Fruit fly (Drosophila melanogaster): ENCODE measurements around the gene CG15525.

CG15525 gene

DNA sequence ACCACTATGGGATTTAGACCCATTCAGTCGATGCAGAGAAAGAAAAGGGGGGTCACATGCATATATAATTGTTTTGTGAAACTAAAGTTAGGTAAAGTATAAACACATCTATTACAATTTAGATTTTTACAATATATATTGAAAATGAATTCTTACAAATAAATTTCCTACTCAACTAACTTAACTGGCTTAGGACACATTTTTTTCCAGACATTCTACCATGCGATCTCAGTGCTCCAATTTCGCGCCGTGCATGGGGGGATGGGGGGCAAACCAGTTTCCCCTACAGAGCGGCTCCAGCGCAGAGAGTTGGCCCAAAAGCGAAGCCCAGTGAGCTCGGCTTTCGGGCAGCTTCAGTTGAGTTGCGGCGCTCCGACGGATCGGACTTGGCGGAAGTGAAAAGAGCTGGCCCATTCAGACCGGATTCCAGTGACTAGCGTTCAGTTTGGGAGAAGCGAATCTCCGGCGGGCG is 14.4 kb downstream of the CG15525 start, which contains the start of gene CG7896 (continued):
- TF ChIP-seq Antp (GFP tag; optimal IDR thresholded peaks at IDR 0.05) (peak; percentile 2), CG30431 (GFP tag; optimal IDR thresholded peaks at IDR 0.05) (peak; percentile 20), ham (GFP tag; IDR thresholded peaks at IDR 0.05) (0 out of 2 replicates have a peak, but pooled peaks have one; percentile 38), Nf-YB (GFP tag; optimal IDR thresholded peaks at IDR 0.05) (peak; percentile 21), zen (tag; optimal IDR thresholded peaks at IDR 0.05) (no peak), nmo (GFP tag; optimal IDR thresholded peaks at IDR 0.05) (peak; percentile 89), croc (GFP tag; conservative IDR thresholded peaks at IDR 0.05) (peak; percentile 76), CG6272 (GFP tag; IDR thresholded peaks at IDR 0.05) (peak; percentile 76), Lim3 (GFP tag; IDR thresholded peaks at IDR 0.05) (0 out of 2 replicates have a peak, but pooled peaks have one; percentile 38), CG1647 (GFP tag; optimal IDR thresholded peaks at IDR 0.05) (no peak), mirr (GFP tag; optimal IDR thresholded peaks at IDR 0.05) (peak; percentile 22), run (tag; optimal IDR thresholded peaks at IDR 0.05) (no peak), sqz (GFP tag; optimal IDR thresholded peaks at IDR 0.05) (peak; percentile 37), Nf-YA (GFP tag; IDR thresholded peaks at IDR 0.05) (0 out of 2 replicates have a peak, but pooled peaks have one; percentile 52), CG8359 (GFP tag; optimal IDR thresholded peaks at IDR 0.05; ENCODE audit: borderline replicate concordance) (no peak), z (GFP tag; IDR thresholded peaks at IDR 0.05) (no peak), psq (GFP tag; optimal IDR thresholded peaks at IDR 0.05) (peak; percentile 4), dmrt11E (tag; optimal IDR thresholded peaks at IDR 0.05) (peak; percentile 52), eyg (GFP tag; optimal IDR thresholded peaks at IDR 0.05) (no peak), cas (GFP tag; IDR thresholded peaks at IDR 0.05) (0 out of 2 replicates have a peak, but pooled peaks have one; percentile 14), HLH54F (GFP tag; optimal IDR thresholded peaks at IDR 0.05) (peak; percentile 1), CG4282 (GFP tag; optimal IDR thresholded peaks at IDR 0.05) (no peak), CG10979 (tag; optimal IDR thresholded peaks at IDR 0.05) (peak; percentile 71), CG14860 (GFP tag; IDR thresholded peaks at IDR 0.05; ENCODE audit: partially characterized antibody) (no peak), rib (GFP tag; IDR thresholded peaks at IDR 0.05) (0 out of 2 replicates have a peak, but pooled peaks have one; percentile 22), fd3F (GFP tag; optimal IDR thresholded peaks at IDR 0.05) (peak; percentile 41), CG32772 (GFP tag; IDR thresholded peaks at IDR 0.05) (peak; percentile 78), gsb (GFP tag; IDR thresholded peaks at IDR 0.05) (peak; percentile 71; the same call in 1 of the 2 replicates), CG34422 (GFP tag; IDR thresholded peaks at IDR 0.05) (peak; percentile 71; the same call in 2 of the 3 replicates), org-1 (GFP tag; optimal IDR thresholded peaks at IDR 0.05) (peak; percentile 63), CG4730 (GFP tag; IDR thresholded peaks at IDR 0.05) (peak; percentile 74), da (GFP tag; optimal IDR thresholded peaks at IDR 0.05) (no peak), CG30020 (tag; optimal IDR thresholded peaks at IDR 0.05) (no peak), kah (GFP tag; optimal IDR thresholded peaks at IDR 0.05) (peak; percentile 10), CG7271 (tag; optimal IDR thresholded peaks at IDR 0.05) (no peak), slp2 (GFP tag; optimal IDR thresholded peaks at IDR 0.05) (peak; percentile 35), Aef1 (GFP tag; IDR thresholded peaks at IDR 0.05) (peak; percentile 82), fd102C (GFP tag; optimal IDR thresholded peaks at IDR 0.05) (no peak), CG6175 (GFP tag; IDR thresholded peaks at IDR 0.05) (peak; percentile 69; the same call in 1 of the 3 replicates), Xbp1 (GFP tag; optimal IDR thresholded peaks at IDR 0.05) (peak; percentile 64), CG7556 (GFP tag; optimal IDR thresholded peaks at IDR 0.05) (peak; percentile 73), CG13624 (GFP tag; optimal IDR thresholded peaks at IDR 0.05) (no peak), shn (GFP tag; optimal IDR thresholded peaks at IDR 0.05) (no peak), HLH4C (GFP tag; IDR thresholded peaks at IDR 0.05; ENCODE audit: partially characterized antibody) (no peak), CG15696 (tag; optimal IDR thresholded peaks at IDR 0.05) (peak; percentile 22), crc (GFP tag; optimal IDR thresholded peaks at IDR 0.05) (no peak), dm (GFP tag; optimal IDR thresholded peaks at IDR 0.05) (no peak), TFAM (GFP tag; optimal IDR thresholded peaks at IDR 0.05) (no peak), az2 (GFP tag; optimal IDR thresholded peaks at IDR 0.05) (peak; percentile 69), HLHmδ (GFP tag; optimal IDR thresholded peaks at IDR 0.05) (no peak), dimm (GFP tag; IDR thresholded peaks at IDR 0.05) (0 out of 2 replicates have a peak, but pooled peaks have one; percentile 25)
